Worm (Caenorhabditis elegans) whole organism, L1 larva: Measurements from ENCODE around the gene srab-10.

Experiments used
- C16A3.4 ChIP-seq: fragments of 150-350 bp; optimal IDR thresholded peaks from 2 replicates; lab custom pipeline; 2014; ENCODE audit warnings: missing biosample characterization, missing genetic modification characterization
- C34B4.2 ChIP-seq: sonication (generic microtip); optimal IDR thresholded peaks from 2 replicates; lab custom pipeline; 2017; ENCODE audit warnings: mild to moderate bottlenecking, missing genetic modification characterization, missing compliant biosample characterization
- Y116A8C.19 ChIP-seq: sonication (generic microtip); optimal IDR thresholded peaks from 2 replicates; lab custom pipeline; 2016; ENCODE audit warnings: missing compliant biosample characterization, missing genetic modification characterization, borderline replicate concordance
- alr-1 ChIP-seq: fragments of 200-800 bp; sonication (Bioruptor generic); optimal IDR thresholded peaks from 2 replicates; lab custom pipeline; 2018; ENCODE audit warnings: borderline replicate concordance, mild to moderate bottlenecking, missing genetic modification characterization, missing compliant biosample characterization
- blmp-1 ChIP-seq: fragments of 150-350 bp; optimal IDR thresholded peaks from 2 replicates; lab custom pipeline; 2014; ENCODE audit warnings: missing biosample characterization, missing genetic modification characterization
- ceh-63 ChIP-seq: fragments of 200-800 bp; sonication (Bioruptor generic); optimal IDR thresholded peaks from 2 replicates; lab custom pipeline; 2018; ENCODE audit warnings: mild to moderate bottlenecking, missing genetic modification characterization, missing compliant biosample characterization
- ceh-8 ChIP-seq: fragments of 200-800 bp; sonication (Bioruptor generic); optimal IDR thresholded peaks from 2 replicates; lab custom pipeline; 2018; ENCODE audit warnings: mild to moderate bottlenecking, missing genetic modification characterization, moderate library complexity, missing compliant biosample characterization
- egl-13 ChIP-seq: sonication (generic microtip); optimal IDR thresholded peaks from 2 replicates; lab custom pipeline; 2016; ENCODE audit warnings: missing genotype, missing genetic modification reagents, missing genetic modification characterization, missing compliant biosample characterization
- egl-27 ChIP-seq, 2 experiments: fragments of 150-350 bp in 1 of 2; sonication (generic microtip); optimal IDR thresholded peaks; 3 replicates each; lab custom pipeline; 2017 to 2018; ENCODE audit warnings: missing biosample characterization in 2 of 2, missing genetic modification characterization in 2 of 2, missing genetic modification reagents in 2 of 2
- fkh-10 ChIP-seq: sonication (generic microtip); optimal IDR thresholded peaks from 2 replicates; lab custom pipeline; 2017; ENCODE audit warnings: missing biosample characterization, missing genetic modification reagents, missing genetic modification characterization
- fkh-8 ChIP-seq: sonication (generic microtip); optimal IDR thresholded peaks from 2 replicates; lab custom pipeline; 2016; ENCODE audit warnings: mild to moderate bottlenecking, missing genetic modification characterization, missing compliant biosample characterization
- hlh-4 ChIP-seq: sonication (generic microtip); optimal IDR thresholded peaks from 2 replicates; lab custom pipeline; 2016; ENCODE audit warnings: mild to moderate bottlenecking, missing genetic modification characterization, missing compliant biosample characterization
- irx-1 ChIP-seq: sonication (generic microtip); optimal IDR thresholded peaks from 2 replicates; lab custom pipeline; 2016; ENCODE audit warnings: missing genetic modification characterization, missing compliant biosample characterization
- lin-35 ChIP-seq, 2 experiments: fragments of 150-350 bp; optimal IDR thresholded peaks; 2 replicates each; lab custom pipeline; 2014; ENCODE audit warnings: missing biosample characterization in 2 of 2, missing genetic modification characterization in 2 of 2, missing genetic modification reagents in 2 of 2
- mab-9 ChIP-seq: fragments of 200-800 bp; sonication (Bioruptor generic); IDR thresholded peaks from 2 replicates; pipeline ENCODE4 v1.3.6; 2022; ENCODE audit warnings: missing genetic modification reagents, missing genetic modification characterization, missing compliant biosample characterization
- mep-1 ChIP-seq: fragments of 150-350 bp; optimal IDR thresholded peaks from 2 replicates; lab custom pipeline; 2014; ENCODE audit warnings: missing biosample characterization, missing genetic modification characterization
- nhr-12 ChIP-seq: sonication (generic microtip); optimal IDR thresholded peaks from 2 replicates; lab custom pipeline; 2017; ENCODE audit warnings: missing biosample characterization, missing genetic modification characterization
- nhr-47 ChIP-seq: sonication (generic microtip); optimal IDR thresholded peaks from 2 replicates; lab custom pipeline; 2016; ENCODE audit warnings: mild to moderate bottlenecking, missing genetic modification characterization, moderate library complexity, missing compliant biosample characterization
- nhr-77 ChIP-seq: fragments of 150-350 bp; optimal IDR thresholded peaks from 2 replicates; lab custom pipeline; 2014; ENCODE audit warnings: missing biosample characterization, missing genetic modification characterization
- nhr-84 ChIP-seq: sonication (generic microtip); optimal IDR thresholded peaks from 2 replicates; lab custom pipeline; 2017; ENCODE audit warnings: missing biosample characterization, missing genetic modification characterization
- pag-3 ChIP-seq: sonication (generic microtip); optimal IDR thresholded peaks from 2 replicates; lab custom pipeline; 2017; ENCODE audit warnings: missing genetic modification characterization, mild to moderate bottlenecking, missing compliant biosample characterization, antibody characterized with exemption, borderline replicate concordance; ENCODE audit not compliant: insufficient read depth
- rnt-1 ChIP-seq: sonication (generic microtip); optimal IDR thresholded peaks from 2 replicates; lab custom pipeline; 2016; ENCODE audit warnings: mild to moderate bottlenecking, missing genetic modification characterization, moderate library complexity, missing compliant biosample characterization
- snu-23 ChIP-seq: sonication (generic microtip); optimal IDR thresholded peaks from 2 replicates; lab custom pipeline; 2016; ENCODE audit warnings: missing genetic modification characterization, missing compliant biosample characterization
- sox-4 ChIP-seq: sonication (generic microtip); optimal IDR thresholded peaks from 2 replicates; lab custom pipeline; 2016; ENCODE audit warnings: missing genetic modification characterization, missing compliant biosample characterization
- sptf-1 ChIP-seq: fragments of 150-350 bp; optimal IDR thresholded peaks from 2 replicates; lab custom pipeline; 2014; ENCODE audit warnings: missing biosample characterization, missing genetic modification characterization
- swsn-7 ChIP-seq: sonication (generic microtip); optimal IDR thresholded peaks from 2 replicates; lab custom pipeline; 2016; ENCODE audit warnings: missing genetic modification characterization, missing compliant biosample characterization
- tlp-1 ChIP-seq: fragments of 150-350 bp; optimal IDR thresholded peaks from 2 replicates; lab custom pipeline; 2014; ENCODE audit warnings: missing biosample characterization, missing genetic modification characterization
- unc-30 ChIP-seq: sonication (generic microtip); optimal IDR thresholded peaks from 2 replicates; lab custom pipeline; 2017; ENCODE audit warnings: missing biosample characterization, missing genetic modification characterization
- unc-62 ChIP-seq: fragments of 150-350 bp; optimal IDR thresholded peaks from 2 replicates; lab custom pipeline; 2014; ENCODE audit warnings: missing biosample characterization, missing genetic modification reagents, missing genetic modification characterization
- vab-15 ChIP-seq: sonication (generic microtip); optimal IDR thresholded peaks from 2 replicates; lab custom pipeline; 2017; ENCODE audit warnings: missing genotype, mild to moderate bottlenecking, missing genetic modification characterization, missing compliant biosample characterization
- zag-1 ChIP-seq: fragments of 150-350 bp; optimal IDR thresholded peaks from 2 replicates; lab custom pipeline; 2014; ENCODE audit warnings: missing biosample characterization, missing genetic modification characterization
- zip-4 ChIP-seq: fragments of 200-800 bp; sonication (Bioruptor generic); optimal IDR thresholded peaks from 2 replicates; lab custom pipeline; 2018; ENCODE audit warnings: mild to moderate bottlenecking, missing genetic modification characterization, moderate library complexity, missing compliant biosample characterization

The srab-10 gene

ce11 chrV:3188043-3188442 is 43.6 kb upstream of the srab-10 start, which contains the start of gene lag-2:
Gene lag-2, plus strand, starts transcription at chrV:3188343.
- TF ChIP-seq unc-62 (no peak), swsn-7 (no peak), sptf-1 (tag; lab: Kevin White, UChicago) (no peak), fkh-8 (tag; lab: Kevin White, UChicago) (no peak), zag-1 (tag; lab: Kevin White, UChicago) (no peak), zip-4 (GFP tag; lab: Kevin White, UChicago) (no peak), egl-27 (tag; optimal IDR thresholded peaks at IDR 0.05; lab: Kevin White, UChicago) (no peak), vab-15 (no peak), unc-30 (tag; lab: Kevin White, UChicago) (no peak), snu-23 (GFP tag; lab: Kevin White, UChicago) (no peak), egl-13 (tag; lab: Kevin White, UChicago) (no peak)

ce11 chrV:3185855-3186254 is 41.5 kb upstream of the srab-10 start:
- no peak for TF ChIP-seq pag-3 (tag; lab: Kevin White, UChicago)
- TF ChIP-seq nhr-84 (tag; lab: Kevin White, UChicago) = no peak
- no peak for TF ChIP-seq tlp-1 (tag; lab: Kevin White, UChicago)
- TF ChIP-seq nhr-77 (tag; lab: Kevin White, UChicago) = no peak
- no peak for TF ChIP-seq lin-35 (GFP tag; optimal IDR thresholded peaks at IDR 0.05; lab: Kevin White, UChicago)
- no peak for TF ChIP-seq irx-1 (tag; lab: Kevin White, UChicago)
- TF ChIP-seq Y116A8C.19 (tag; lab: Kevin White, UChicago) = no peak
- no peak for TF ChIP-seq C16A3.4 (tag; lab: Kevin White, UChicago)
- no peak for TF ChIP-seq rnt-1 (tag; lab: Kevin White, UChicago)

ce11 chrV:3176161-3176560 is 31.8 kb upstream of the srab-10 start, which contains the start of gene srab-8:
Gene srab-8, plus strand, starts transcription at chrV:3176461.
- TF ChIP-seq hlh-4 (peak; percentile 90), blmp-1 (tag; lab: Kevin White, UChicago) (no peak)

ce11 chrV:3171625-3172024 is 27.2 kb upstream of the srab-10 start:
- no peak for TF ChIP-seq nhr-12 (tag; lab: Kevin White, UChicago)
- no peak for TF ChIP-seq unc-30 (tag; lab: Kevin White, UChicago)
- TF ChIP-seq fkh-10 (GFP tag; lab: Kevin White, UChicago) = no peak
- TF ChIP-seq mab-9 = no peak
- no peak for TF ChIP-seq zip-4 (GFP tag; lab: Kevin White, UChicago)
- no peak for TF ChIP-seq mep-1 (tag; lab: Kevin White, UChicago)
- no peak for TF ChIP-seq alr-1 (tag; lab: Kevin White, UChicago)
- no peak for TF ChIP-seq C34B4.2
- no peak for TF ChIP-seq nhr-47 (tag; lab: Kevin White, UChicago)
- TF ChIP-seq vab-15 = no peak
- TF ChIP-seq ceh-8 (GFP tag; lab: Kevin White, UChicago) = no peak
- no peak for TF ChIP-seq sox-4 (tag; lab: Kevin White, UChicago)

- TF ChIP-seq Y116A8C.19 (tag; lab: Kevin White, UChicago) = no peak
Measured at ce11 chrV:3169838-3170237, 25.4 kb upstream of the srab-10 start, which contains the start of gene srbc-6. Gene srbc-6, plus strand, starts transcription at chrV:3170138.

ce11 chrV:3168650-3169049 is 24.3 kb upstream of the srab-10 start, which contains the start of gene C36C5.15:
Gene C36C5.15, minus strand, starts transcription at chrV:3168750.
- TF ChIP-seq egl-13 (tag; lab: Kevin White, UChicago) = no peak
- no peak for TF ChIP-seq lin-35 (GFP tag; optimal IDR thresholded peaks at IDR 0.05; lab: Kevin White, UChicago)
- no peak for TF ChIP-seq ceh-63 (GFP tag; lab: Kevin White, UChicago)
